Worm (Caenorhabditis elegans) whole organism, L2 larva: ENCODE data around the gene pqn-25.

ENCODE experiments used
- C34F6.9 ChIP-seq: fragments of 150-350 bp; optimal IDR thresholded peaks from 2 replicates; lab custom pipeline; 2014; ENCODE audit warnings: missing biosample characterization, missing genetic modification characterization
- F13H6.1 ChIP-seq: sonication (generic microtip); optimal IDR thresholded peaks from 2 replicates; lab custom pipeline; 2016; ENCODE audit warnings: missing genetic modification characterization, missing compliant biosample characterization
- R02D3.7 ChIP-seq: fragments of 150-350 bp; optimal IDR thresholded peaks from 2 replicates; lab custom pipeline; 2014; ENCODE audit warnings: missing biosample characterization, missing genetic modification characterization
- Y55F3AM.14 ChIP-seq: fragments of 200-800 bp; sonication (Bioruptor generic); optimal IDR thresholded peaks from 2 replicates; lab custom pipeline; 2018; ENCODE audit warnings: mild to moderate bottlenecking, missing genetic modification characterization, missing compliant biosample characterization
- ZK546.5 ChIP-seq: sonication (generic microtip); optimal IDR thresholded peaks from 2 replicates; lab custom pipeline; 2017; ENCODE audit warnings: missing biosample characterization, missing genetic modification characterization
- alr-1 ChIP-seq: fragments of 150-350 bp; optimal IDR thresholded peaks from 2 replicates; lab custom pipeline; 2014; ENCODE audit warnings: missing biosample characterization, missing genetic modification characterization
- ama-1 ChIP-seq: fragments of 150-350 bp; optimal IDR thresholded peaks from 2 replicates; lab custom pipeline; 2018; ENCODE audit warnings: inconsistent platforms
- blmp-1 ChIP-seq: sonication (generic microtip); optimal IDR thresholded peaks from 2 replicates; lab custom pipeline; 2017; ENCODE audit warnings: missing genetic modification characterization, mild to moderate bottlenecking, missing compliant biosample characterization, antibody characterized with exemption, moderate library complexity; ENCODE audit not compliant: insufficient read depth
- ceh-16 ChIP-seq: fragments of 150-350 bp; optimal IDR thresholded peaks from 2 replicates; lab custom pipeline; 2014; ENCODE audit warnings: missing biosample characterization, missing genetic modification characterization
- ceh-82 ChIP-seq: fragments of 150-350 bp; optimal IDR thresholded peaks from 2 replicates; lab custom pipeline; 2014; ENCODE audit warnings: missing biosample characterization, missing genetic modification characterization
- crh-2 ChIP-seq: sonication (generic microtip); optimal IDR thresholded peaks from 2 replicates; lab custom pipeline; 2017; ENCODE audit warnings: missing biosample characterization, missing genetic modification characterization
- dmd-4 ChIP-seq: sonication (generic microtip); optimal IDR thresholded peaks from 2 replicates; lab custom pipeline; 2017; ENCODE audit warnings: missing biosample characterization, missing genetic modification characterization
- elt-1 ChIP-seq: fragments of 150-350 bp; optimal IDR thresholded peaks from 2 replicates; lab custom pipeline; 2014; ENCODE audit warnings: missing biosample characterization, missing genetic modification characterization
- elt-3 ChIP-seq: sonication (generic microtip); optimal IDR thresholded peaks from 2 replicates; lab custom pipeline; 2017; ENCODE audit warnings: missing biosample characterization, missing genetic modification characterization
- fos-1 ChIP-seq: fragments of 150-350 bp; optimal IDR thresholded peaks from 2 replicates; lab custom pipeline; 2014; ENCODE audit warnings: missing biosample characterization, missing genetic modification characterization
- gmeb-1 ChIP-seq: fragments of 150-350 bp; optimal IDR thresholded peaks from 2 replicates; lab custom pipeline; 2014; ENCODE audit warnings: missing biosample characterization, missing genetic modification characterization
- lin-13 ChIP-seq: fragments of 150-350 bp; optimal IDR thresholded peaks from 2 replicates; lab custom pipeline; 2014; ENCODE audit warnings: missing biosample characterization, missing genetic modification reagents, missing genetic modification characterization
- lsy-2 ChIP-seq, 2 experiments: fragments of 150-350 bp in 1 of 2; sonication (generic microtip) in 1 of 2; optimal IDR thresholded peaks; 2 replicates each; lab custom pipeline; 2014 to 2017; ENCODE audit warnings: missing biosample characterization in 2 of 2, missing genetic modification characterization in 2 of 2
- mbf-1 ChIP-seq: sonication (generic microtip); optimal IDR thresholded peaks from 2 replicates; lab custom pipeline; 2017; ENCODE audit warnings: missing biosample characterization, missing genetic modification characterization
- mdl-1 ChIP-seq, 2 experiments: fragments of 150-350 bp in 1 of 2; sonication (generic microtip) in 1 of 2; optimal IDR thresholded peaks; 2 replicates each; lab custom pipeline; 2017; ENCODE audit warnings: missing biosample characterization in 2 of 2, missing genetic modification characterization in 2 of 2
- nhr-10 ChIP-seq: sonication (generic microtip); optimal IDR thresholded peaks from 2 replicates; lab custom pipeline; 2017; ENCODE audit warnings: missing biosample characterization, missing genetic modification characterization
- nhr-11 ChIP-seq: fragments of 150-350 bp; optimal IDR thresholded peaks from 2 replicates; lab custom pipeline; 2014; ENCODE audit warnings: missing biosample characterization, missing genetic modification characterization
- nhr-12 ChIP-seq: fragments of 150-350 bp; optimal IDR thresholded peaks from 2 replicates; lab custom pipeline; 2014; ENCODE audit warnings: missing biosample characterization, missing genetic modification characterization
- nhr-129 ChIP-seq: fragments of 150-350 bp; optimal IDR thresholded peaks from 2 replicates; lab custom pipeline; 2014; ENCODE audit warnings: missing biosample characterization, missing genetic modification characterization
- nhr-21 ChIP-seq: fragments of 150-350 bp; optimal IDR thresholded peaks from 2 replicates; lab custom pipeline; 2014; ENCODE audit warnings: missing biosample characterization, missing genetic modification characterization
- nhr-25 ChIP-seq: fragments of 150-350 bp; sonication (generic microtip); optimal IDR thresholded peaks from 3 replicates; lab custom pipeline; 2014; ENCODE audit warnings: missing biosample characterization, missing genetic modification characterization
- nhr-77 ChIP-seq: fragments of 150-350 bp; optimal IDR thresholded peaks from 2 replicates; lab custom pipeline; 2014; ENCODE audit warnings: missing biosample characterization, missing genetic modification characterization
- sem-4 ChIP-seq: fragments of 150-350 bp; optimal IDR thresholded peaks from 2 replicates; lab custom pipeline; 2014; ENCODE audit warnings: missing biosample characterization, missing genetic modification reagents, missing genetic modification characterization
- skn-1 ChIP-seq: sonication (generic microtip); optimal IDR thresholded peaks from 2 replicates; lab custom pipeline; 2017; ENCODE audit warnings: missing biosample characterization, missing genetic modification characterization
- sma-3 ChIP-seq: sonication (generic microtip); optimal IDR thresholded peaks from 2 replicates; lab custom pipeline; 2016; ENCODE audit warnings: missing genetic modification reagents, missing genetic modification characterization, missing compliant biosample characterization
- sma-9 ChIP-seq, 2 experiments: fragments of 150-350 bp in 1 of 2; sonication (generic microtip) in 1 of 2; optimal IDR thresholded peaks; 2 replicates each; lab custom pipeline; 2014 to 2016; ENCODE audit warnings: missing genetic modification characterization in 2 of 2, mild to moderate bottlenecking in 1 of 2, missing biosample characterization in 1 of 2, missing compliant biosample characterization in 1 of 2, missing genetic modification reagents in 1 of 2, moderate library complexity in 1 of 2
- snpc-4 ChIP-seq: fragments of 150-350 bp; optimal IDR thresholded peaks from 2 replicates; lab custom pipeline; 2014; ENCODE audit warnings: missing biosample characterization, missing genetic modification characterization
- unc-39 ChIP-seq: fragments of 150-350 bp; optimal IDR thresholded peaks from 2 replicates; lab custom pipeline; 2014; ENCODE audit warnings: missing biosample characterization, missing genetic modification characterization
- unc-55 ChIP-seq: fragments of 150-350 bp; sonication (generic microtip); optimal IDR thresholded peaks from 3 replicates; lab custom pipeline; 2014; ENCODE audit warnings: missing biosample characterization, missing genetic modification reagents, missing genetic modification characterization
- zag-1 ChIP-seq: fragments of 150-350 bp; optimal IDR thresholded peaks from 2 replicates; lab custom pipeline; 2014; ENCODE audit warnings: missing biosample characterization, missing genetic modification characterization
- ztf-4 ChIP-seq: fragments of 150-350 bp; optimal IDR thresholded peaks from 2 replicates; lab custom pipeline; 2014; ENCODE audit warnings: missing biosample characterization, missing genetic modification characterization

pqn-25 gene

ce11 chrIII:5553098-5553497 is 40.7 kb upstream of the pqn-25 start:
- TF ChIP-seq zag-1 (tag; lab: Kevin White, UChicago) = no peak
- no peak for TF ChIP-seq ceh-16 (tag; lab: Kevin White, UChicago)
- TF ChIP-seq ceh-82 (tag; lab: Kevin White, UChicago) = no peak
- no peak for TF ChIP-seq ztf-4 (tag; lab: Kevin White, UChicago)
- TF ChIP-seq R02D3.7 (tag; lab: Kevin White, UChicago) = no peak
- peak; percentile 46 for TF ChIP-seq ama-1 (lab: Kevin White, UChicago)
- TF ChIP-seq elt-3 = no peak
- peak; percentile 36 for TF ChIP-seq crh-2 (tag; lab: Kevin White, UChicago)
- TF ChIP-seq elt-1 = no peak
- TF ChIP-seq lsy-2 (tag; optimal IDR thresholded peaks at IDR 0.05; lab: Kevin White, UChicago) = no peak
- TF ChIP-seq C34F6.9 = peak; percentile 16
- TF ChIP-seq alr-1 (tag; lab: Kevin White, UChicago) = no peak
- TF ChIP-seq nhr-25 = peak; percentile 62

- peak; percentile 91 for TF ChIP-seq nhr-129 (tag; lab: Kevin White, UChicago)
- peak; percentile 40 for TF ChIP-seq elt-1
- TF ChIP-seq ama-1 (lab: Kevin White, UChicago) = peak; percentile 15
- peak; percentile 82 for TF ChIP-seq sma-3 (GFP tag; lab: Kevin White, UChicago)
- peak; percentile 65 to 68 for TF ChIP-seq mdl-1 (tag; optimal IDR thresholded peaks at IDR 0.05; lab: Kevin White, UChicago)
- TF ChIP-seq nhr-25 = peak; percentile 79
- TF ChIP-seq sma-9 (GFP tag; optimal IDR thresholded peaks at IDR 0.05; lab: Kevin White, UChicago) = peak; percentile 95
- peak; percentile 36 for TF ChIP-seq sma-9 (tag; optimal IDR thresholded peaks at IDR 0.05; lab: Kevin White, UChicago)
- TF ChIP-seq nhr-21 (tag; lab: Kevin White, UChicago) = peak; percentile 74
- no peak for TF ChIP-seq nhr-11 (tag; lab: Kevin White, UChicago)
- peak; percentile 75 for TF ChIP-seq F13H6.1 (tag; lab: Kevin White, UChicago)
- peak; percentile 60 for TF ChIP-seq gmeb-1 (tag; lab: Kevin White, UChicago)
- TF ChIP-seq fos-1 (tag; lab: Kevin White, UChicago) = peak; percentile 51
- TF ChIP-seq blmp-1 = peak; percentile 48
- peak; percentile 65 for TF ChIP-seq C34F6.9
- peak; percentile 46 for TF ChIP-seq ztf-4 (tag; lab: Kevin White, UChicago)
- peak; percentile 78 for TF ChIP-seq crh-2 (tag; lab: Kevin White, UChicago)
- no peak for TF ChIP-seq ceh-16 (tag; lab: Kevin White, UChicago)
- peak in 1 of 2 experiments; percentile 74 for TF ChIP-seq lsy-2 (tag; optimal IDR thresholded peaks at IDR 0.05; lab: Kevin White, UChicago)
- no peak for TF ChIP-seq dmd-4
- TF ChIP-seq nhr-77 (tag; lab: Kevin White, UChicago) = no peak
Observed at ce11 chrIII:5552072-5552667, 39.8 kb upstream of the pqn-25 start, which contains the start of gene F09F7.6. Gene F09F7.6 (minus strand): TSS chrIII:5552135.

ce11 chrIII:5550844-5551243 is 38.4 kb upstream of the pqn-25 start:
- TF ChIP-seq lsy-2 (tag; optimal IDR thresholded peaks at IDR 0.05; lab: Kevin White, UChicago) (peak in 1 of 2 experiments; percentile 19), fos-1 (tag; lab: Kevin White, UChicago) (no peak), unc-55 (no peak), ZK546.5 (tag; lab: Kevin White, UChicago) (no peak), sma-3 (GFP tag; lab: Kevin White, UChicago) (peak; percentile 24), crh-2 (tag; lab: Kevin White, UChicago) (peak; percentile 8), unc-39 (tag; lab: Kevin White, UChicago) (no peak), ama-1 (lab: Kevin White, UChicago) (peak; percentile 79), sem-4 (no peak), snpc-4 (no peak), ztf-4 (tag; lab: Kevin White, UChicago) (peak; percentile 46), nhr-129 (tag; lab: Kevin White, UChicago) (peak; percentile 26), lin-13 (GFP tag; lab: Kevin White, UChicago) (peak; percentile 31), mbf-1 (no peak)
- TF ChIP-seq, all 48 proteins: peak for 7

- TF ChIP-seq sma-3 (GFP tag; lab: Kevin White, UChicago) (peak; percentile 6), nhr-129 (tag; lab: Kevin White, UChicago) (peak; percentile 38), zag-1 (tag; lab: Kevin White, UChicago) (no peak), nhr-25 (peak; percentile 44), nhr-21 (tag; lab: Kevin White, UChicago) (peak; percentile 34), nhr-10 (tag; lab: Kevin White, UChicago) (no peak), skn-1 (tag; lab: Kevin White, UChicago) (no peak), lin-13 (GFP tag; lab: Kevin White, UChicago) (no peak), lsy-2 (tag; optimal IDR thresholded peaks at IDR 0.05; lab: Kevin White, UChicago) (no peak), fos-1 (tag; lab: Kevin White, UChicago) (peak; percentile 29), nhr-12 (no peak), snpc-4 (no peak), Y55F3AM.14 (GFP tag; lab: Kevin White, UChicago) (no peak), elt-1 (no peak), sma-9 (GFP tag; optimal IDR thresholded peaks at IDR 0.05; lab: Kevin White, UChicago) (peak; percentile 24), sma-9 (tag; optimal IDR thresholded peaks at IDR 0.05; lab: Kevin White, UChicago) (no peak), blmp-1 (peak; percentile 31)
Observed at ce11 chrIII:5550193-5550592, 37.8 kb upstream of the pqn-25 start.
